Worm (Caenorhabditis elegans): ENCODE results near the gene srbc-7.

DNA sequence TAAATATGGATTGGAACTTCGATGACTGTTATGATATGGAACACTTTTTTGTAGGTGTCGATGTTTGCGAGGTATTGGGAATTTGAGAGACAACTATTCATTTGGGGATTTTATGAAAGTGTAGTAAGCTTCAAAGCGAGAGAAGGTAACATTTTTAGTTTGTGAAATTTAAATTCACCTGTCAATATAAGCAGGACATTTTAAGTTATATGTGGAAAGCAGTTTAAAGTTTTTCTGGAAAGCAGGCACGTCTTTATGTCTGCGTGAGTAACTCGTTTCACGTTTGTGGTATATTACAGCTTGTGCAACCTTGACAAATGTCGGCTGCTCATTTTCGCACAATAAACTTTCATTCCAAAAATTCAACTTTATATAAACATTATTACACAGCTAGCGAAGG is 16.9 kb upstream of the srbc-7 start, which contains the start of gene srh-229:
- TF ChIP-seq pes-1 (GFP tag; IDR thresholded peaks at IDR 0.05) (no peak), ama-1 (optimal IDR thresholded peaks at IDR 0.05) (no peak), scrt-1 (GFP tag; IDR thresholded peaks at IDR 0.05) (no peak), aly-1 (tag; optimal IDR thresholded peaks at IDR 0.05) (no peak), ets-7 (tag; optimal IDR thresholded peaks at IDR 0.05) (no peak), flt-1 (GFP tag; IDR thresholded peaks at IDR 0.05) (no peak), tra-4 (tag; optimal IDR thresholded peaks at IDR 0.05) (no peak), sea-1 (GFP tag; conservative IDR thresholded peaks at IDR 0.05) (no peak), hnd-1 (tag; optimal IDR thresholded peaks at IDR 0.05) (no peak), ceh-36 (tag; optimal IDR thresholded peaks at IDR 0.05) (no peak)
